Worm (Caenorhabditis elegans): ENCODE data around the gene F10C1.8.

The F10C1.8 gene

DNA sequence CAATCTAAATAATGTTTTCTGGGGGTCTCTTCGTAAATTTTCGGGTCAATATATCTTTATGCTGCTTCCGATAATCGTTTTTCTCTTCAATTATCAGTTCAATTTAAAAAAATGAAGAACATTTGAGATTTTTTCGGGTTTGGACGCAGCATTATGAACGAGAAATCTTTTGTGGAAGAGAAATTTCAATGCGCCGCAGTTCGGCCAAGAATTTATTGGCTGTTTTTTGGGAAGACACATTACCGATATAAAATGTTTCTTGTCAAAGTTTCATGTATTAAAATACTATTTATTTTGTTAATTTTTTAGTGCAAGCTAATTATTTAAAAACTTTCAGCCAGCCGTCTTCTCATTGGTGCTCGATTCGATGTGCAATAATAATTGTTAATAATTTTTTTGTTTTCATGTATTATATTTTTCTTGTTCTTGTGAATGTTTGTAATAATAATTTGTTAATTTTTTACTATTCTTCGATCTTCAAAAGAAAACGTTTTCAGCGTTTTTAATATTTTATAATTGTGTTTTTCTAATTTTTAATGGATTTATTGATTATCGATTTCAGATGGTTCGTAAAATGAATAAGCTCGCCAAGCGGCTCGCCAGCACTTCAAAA, 38.4 kb upstream of the F10C1.8 start, which contains the start of the genes C18A3.10 and C18A3.3:
C18A3.10 (minus strand) TSS at position 101 of the 613 bp plus-strand sequence.
C18A3.3 (plus strand) TSS at position 563 of the 613 bp plus-strand sequence.
- TF ChIP-seq nhr-12 (tag; optimal IDR thresholded peaks at IDR 0.05), result no peak
- no peak for TF ChIP-seq R02D3.7 (tag; optimal IDR thresholded peaks at IDR 0.05)
- TF ChIP-seq ztf-4 (tag; optimal IDR thresholded peaks at IDR 0.05), result no peak
- no peak for TF ChIP-seq fkh-10 (GFP tag; optimal IDR thresholded peaks at IDR 0.05)
- no peak for TF ChIP-seq elt-3 (tag; optimal IDR thresholded peaks at IDR 0.05)
- no peak for TF ChIP-seq nhr-76 (tag; optimal IDR thresholded peaks at IDR 0.05)
- TF ChIP-seq ztf-11 (tag; optimal IDR thresholded peaks at IDR 0.05), result no peak
- TF ChIP-seq ZK546.5 (tag; optimal IDR thresholded peaks at IDR 0.05), result no peak
- TF ChIP-seq unc-39 (tag; optimal IDR thresholded peaks at IDR 0.05), result no peak
- no peak for TF ChIP-seq lin-15B (tag; optimal IDR thresholded peaks at IDR 0.05)
- no peak for TF ChIP-seq lsy-12 (tag; optimal IDR thresholded peaks at IDR 0.05)
- TF ChIP-seq daf-12 (tag; optimal IDR thresholded peaks at IDR 0.05), result no peak
- no peak for TF ChIP-seq ceh-9 (tag; optimal IDR thresholded peaks at IDR 0.05)

- TF ChIP-seq elt-3 (tag; optimal IDR thresholded peaks at IDR 0.05) (no peak), nhr-77 (tag; optimal IDR thresholded peaks at IDR 0.05) (no peak), fos-1 (tag; optimal IDR thresholded peaks at IDR 0.05) (no peak), nhr-237 (tag; optimal IDR thresholded peaks at IDR 0.05) (no peak), ceh-16 (tag; optimal IDR thresholded peaks at IDR 0.05) (no peak), egl-5 (tag; optimal IDR thresholded peaks at IDR 0.05) (no peak), nhr-43 (tag; optimal IDR thresholded peaks at IDR 0.05; ENCODE audit: poor library complexity, severe bottlenecking) (no peak), sea-2 (GFP tag; optimal IDR thresholded peaks at IDR 0.05) (no peak), ztf-4 (tag; optimal IDR thresholded peaks at IDR 0.05) (no peak), snpc-4 (tag; optimal IDR thresholded peaks at IDR 0.05) (no peak), nhr-25 (tag; optimal IDR thresholded peaks at IDR 0.05) (no peak), skn-1 (tag; optimal IDR thresholded peaks at IDR 0.05) (no peak), lin-15B (tag; optimal IDR thresholded peaks at IDR 0.05) (no peak), R02D3.7 (tag; optimal IDR thresholded peaks at IDR 0.05) (no peak), tbx-2 (tag; optimal IDR thresholded peaks at IDR 0.05) (no peak), egl-27 (tag; optimal IDR thresholded peaks at IDR 0.05) (no peak), lin-39 (tag; optimal IDR thresholded peaks at IDR 0.05) (no peak), ceh-9 (tag; optimal IDR thresholded peaks at IDR 0.05) (no peak)
Observed at ce11 chrII:5717831-5718230, 36.4 kb upstream of the F10C1.8 start, which contains the start of gene zipt-3. TSS of gene zipt-3 (plus strand) at chrII:5718131.

DNA sequence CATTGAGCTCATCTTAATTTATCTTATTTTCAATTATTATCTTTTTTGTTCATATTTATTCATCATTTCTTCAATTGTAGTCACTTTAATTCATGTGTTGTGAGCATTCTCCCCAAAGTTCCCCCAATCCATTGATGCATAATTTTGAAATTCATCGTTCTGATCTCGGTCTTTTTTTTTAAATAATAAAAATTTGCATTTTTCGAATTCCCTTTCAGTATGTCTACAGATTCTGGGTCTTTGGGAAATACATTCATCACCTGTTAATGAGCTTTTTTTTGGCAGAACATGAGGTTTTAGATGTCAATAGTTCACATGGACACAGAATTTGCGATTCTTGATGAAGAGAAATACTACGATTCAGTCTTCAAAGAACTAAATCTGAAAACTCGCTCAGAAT, 34.4 kb upstream of the F10C1.8 start, which contains the start of gene damt-1:
damt-1 (plus strand) TSS at position 301 of the 400 bp plus-strand sequence.
- no peak for TF ChIP-seq R02D3.7 (tag; optimal IDR thresholded peaks at IDR 0.05)

DNA sequence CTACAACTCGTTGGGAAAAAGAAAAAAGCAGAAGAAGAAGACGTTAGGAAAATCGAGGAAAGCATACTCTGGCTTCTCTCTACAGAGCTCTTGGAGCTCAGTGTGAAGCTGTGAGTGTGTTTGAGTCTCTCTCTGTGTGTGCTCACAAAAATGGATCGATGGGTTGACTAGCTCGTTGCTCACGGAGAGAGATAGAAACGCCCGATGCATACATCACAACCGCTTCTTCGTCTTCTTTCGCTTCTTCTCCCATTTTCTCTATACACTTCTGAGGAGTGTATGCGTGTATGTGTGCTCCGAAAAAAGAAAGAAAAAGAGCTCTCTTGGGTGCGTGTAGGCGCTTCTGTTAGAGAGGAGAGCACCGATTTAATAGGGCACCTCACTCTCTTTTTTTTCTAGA, 29.2 kb upstream of the F10C1.8 start:
- no peak for TF ChIP-seq nhr-12 (tag; optimal IDR thresholded peaks at IDR 0.05)
- no peak for TF ChIP-seq ama-1 (optimal IDR thresholded peaks at IDR 0.05)
- no peak for TF ChIP-seq aly-2 (tag; optimal IDR thresholded peaks at IDR 0.05)
- TF ChIP-seq zag-1 (tag; optimal IDR thresholded peaks at IDR 0.05), result peak; percentile 46
- TF ChIP-seq ceh-82 (tag; optimal IDR thresholded peaks at IDR 0.05), result no peak
- no peak for TF ChIP-seq sea-2 (GFP tag; optimal IDR thresholded peaks at IDR 0.05)
- no peak for TF ChIP-seq pqm-1 (tag; optimal IDR thresholded peaks at IDR 0.05)
- peak; percentile 94 for TF ChIP-seq lin-39 (tag; optimal IDR thresholded peaks at IDR 0.05)
- no peak for TF ChIP-seq egl-27 (tag; optimal IDR thresholded peaks at IDR 0.05)
- TF ChIP-seq lin-15B (tag; optimal IDR thresholded peaks at IDR 0.05), result peak; percentile 71
- no peak for TF ChIP-seq lsy-12 (tag; optimal IDR thresholded peaks at IDR 0.05)
- TF ChIP-seq R02D3.7 (tag; optimal IDR thresholded peaks at IDR 0.05), result no peak
- peak; percentile 66 for TF ChIP-seq hmg-11 (tag; optimal IDR thresholded peaks at IDR 0.05)
- TF ChIP-seq nhr-67 (tag; optimal IDR thresholded peaks at IDR 0.05), result no peak
- peak; percentile 89 for TF ChIP-seq fkh-10 (GFP tag; optimal IDR thresholded peaks at IDR 0.05)
- TF ChIP-seq nhr-11 (tag; optimal IDR thresholded peaks at IDR 0.05), result peak; percentile 6
- no peak for TF ChIP-seq unc-62 (GFP tag; optimal IDR thresholded peaks at IDR 0.05)
- no peak for TF ChIP-seq mml-1 (tag; optimal IDR thresholded peaks at IDR 0.05)
- no peak for TF ChIP-seq egl-5 (tag; optimal IDR thresholded peaks at IDR 0.05)
- peak; percentile 73 for TF ChIP-seq snpc-4 (tag; optimal IDR thresholded peaks at IDR 0.05)
- TF ChIP-seq tbx-2 (tag; optimal IDR thresholded peaks at IDR 0.05), result peak; percentile 42
- TF ChIP-seq ceh-16 (tag; optimal IDR thresholded peaks at IDR 0.05), result no peak
- TF ChIP-seq nhr-23 (tag; optimal IDR thresholded peaks at IDR 0.05), result no peak
- TF ChIP-seq nfya-1 (tag; optimal IDR thresholded peaks at IDR 0.05; ENCODE audit: insufficient read depth), result peak; percentile 80
